Fruit fly (Drosophila melanogaster) whole organism, adult: Measurements from ENCODE around the gene VhaM9.7-b.

Source experiments
- CG11617 ChIP-seq: fragments of 200-800 bp; sonication (Bioruptor generic); optimal IDR thresholded peaks from 2 replicates; lab custom pipeline; 2017; ENCODE audit warnings: mild to moderate bottlenecking, missing biosample characterization, missing genetic modification reagents, missing genetic modification characterization
- CG12768 ChIP-seq: fragments of 200-800 bp; sonication (Bioruptor generic); optimal IDR thresholded peaks from 2 replicates; lab custom pipeline; 2017; ENCODE audit warnings: missing biosample characterization, missing genetic modification characterization, mild to moderate bottlenecking, moderate library complexity, missing genetic modification reagents
- CG14711 ChIP-seq: fragments of 200-800 bp; sonication (Bioruptor generic); optimal IDR thresholded peaks from 2 replicates; lab custom pipeline; 2018; ENCODE audit warnings: missing biosample characterization, mild to moderate bottlenecking, missing genetic modification characterization, moderate library complexity
- CG1620 ChIP-seq: fragments of 200-800 bp; sonication (Bioruptor generic); optimal IDR thresholded peaks from 2 replicates; lab custom pipeline; 2016; ENCODE audit warnings: missing biosample characterization, missing genetic modification characterization
- CG33017 ChIP-seq: fragments of 200-800 bp; sonication (Bioruptor generic); optimal IDR thresholded peaks from 2 replicates; lab custom pipeline; 2018; ENCODE audit warnings: missing biosample characterization, mild to moderate bottlenecking, missing genetic modification characterization, moderate library complexity
- CG5204 ChIP-seq: fragments of 200-800 bp; sonication (Bioruptor generic); optimal IDR thresholded peaks from 2 replicates; lab custom pipeline; 2016; ENCODE audit warnings: missing biosample characterization, missing genetic modification characterization
- CG7045 ChIP-seq: fragments of 200-800 bp; sonication (Bioruptor generic); optimal IDR thresholded peaks from 2 replicates; lab custom pipeline; 2017; ENCODE audit warnings: missing biosample characterization, mild to moderate bottlenecking, missing genetic modification characterization
- CG7101 ChIP-seq: fragments of 200-800 bp; sonication (Bioruptor generic); optimal IDR thresholded peaks from 2 replicates; lab custom pipeline; 2018; ENCODE audit warnings: missing biosample characterization, mild to moderate bottlenecking, missing genetic modification characterization, moderate library complexity
- Clk ChIP-seq: fragments of 200-800 bp; sonication (Bioruptor generic); optimal IDR thresholded peaks from 2 replicates; lab custom pipeline; 2017; ENCODE audit warnings: missing biosample characterization, missing genetic modification characterization
- Crg-1 ChIP-seq: fragments of 200-800 bp; sonication (Bioruptor generic); optimal IDR thresholded peaks from 2 replicates; lab custom pipeline; 2016; ENCODE audit warnings: missing biosample characterization, missing genetic modification characterization
- Hr96 ChIP-seq: fragments of 200-800 bp; sonication (Bioruptor generic); optimal IDR thresholded peaks from 2 replicates; lab custom pipeline; 2016; ENCODE audit warnings: missing biosample characterization, missing genetic modification characterization
- Mnt ChIP-seq: fragments of 200-800 bp; sonication (Bioruptor generic); optimal IDR thresholded peaks from 2 replicates; lab custom pipeline; 2016; ENCODE audit warnings: missing biosample characterization, mild to moderate bottlenecking, missing genetic modification characterization
- bab1 ChIP-seq: fragments of 200-800 bp; sonication (Bioruptor generic); optimal IDR thresholded peaks from 3 replicates; lab custom pipeline; 2019; ENCODE audit warnings: missing biosample characterization, mild to moderate bottlenecking, missing genetic modification characterization, moderate library complexity
- cic ChIP-seq: fragments of 200-800 bp; sonication (Bioruptor generic); optimal IDR thresholded peaks from 2 replicates; lab custom pipeline; 2017; ENCODE audit warnings: missing biosample characterization, mild to moderate bottlenecking, missing genetic modification characterization, moderate library complexity
- cnc ChIP-seq, 2 experiments: fragments of >200 bp; optimal IDR thresholded peaks; 2 replicates each; lab custom pipeline; 2017
- kay ChIP-seq: fragments of 200-800 bp; sonication (Bioruptor generic); peaks from one replicate; lab custom pipeline; 2016; ENCODE audit warnings: missing biosample characterization, missing genetic modification characterization, borderline replicate concordance
- ovo ChIP-seq: fragments of 200-800 bp; sonication (Bioruptor generic); optimal IDR thresholded peaks from 2 replicates; lab custom pipeline; 2016; ENCODE audit warnings: missing biosample characterization, missing genetic modification characterization
- pad ChIP-seq: fragments of 200-800 bp; sonication (Bioruptor generic); optimal IDR thresholded peaks from 3 replicates; lab custom pipeline; 2017; ENCODE audit warnings: missing biosample characterization, missing genetic modification characterization, mild to moderate bottlenecking, moderate library complexity, missing genetic modification reagents
- tj ChIP-seq: fragments of 200-800 bp; sonication (Bioruptor generic); optimal IDR thresholded peaks from 3 replicates; lab custom pipeline; 2017; ENCODE audit warnings: missing biosample characterization, mild to moderate bottlenecking, missing genetic modification characterization, moderate library complexity
- toe ChIP-seq: fragments of 200-800 bp; sonication (Bioruptor generic); optimal IDR thresholded peaks from 2 replicates; lab custom pipeline; 2016; ENCODE audit warnings: missing biosample characterization, missing genetic modification characterization

Gene VhaM9.7-b

DNA sequence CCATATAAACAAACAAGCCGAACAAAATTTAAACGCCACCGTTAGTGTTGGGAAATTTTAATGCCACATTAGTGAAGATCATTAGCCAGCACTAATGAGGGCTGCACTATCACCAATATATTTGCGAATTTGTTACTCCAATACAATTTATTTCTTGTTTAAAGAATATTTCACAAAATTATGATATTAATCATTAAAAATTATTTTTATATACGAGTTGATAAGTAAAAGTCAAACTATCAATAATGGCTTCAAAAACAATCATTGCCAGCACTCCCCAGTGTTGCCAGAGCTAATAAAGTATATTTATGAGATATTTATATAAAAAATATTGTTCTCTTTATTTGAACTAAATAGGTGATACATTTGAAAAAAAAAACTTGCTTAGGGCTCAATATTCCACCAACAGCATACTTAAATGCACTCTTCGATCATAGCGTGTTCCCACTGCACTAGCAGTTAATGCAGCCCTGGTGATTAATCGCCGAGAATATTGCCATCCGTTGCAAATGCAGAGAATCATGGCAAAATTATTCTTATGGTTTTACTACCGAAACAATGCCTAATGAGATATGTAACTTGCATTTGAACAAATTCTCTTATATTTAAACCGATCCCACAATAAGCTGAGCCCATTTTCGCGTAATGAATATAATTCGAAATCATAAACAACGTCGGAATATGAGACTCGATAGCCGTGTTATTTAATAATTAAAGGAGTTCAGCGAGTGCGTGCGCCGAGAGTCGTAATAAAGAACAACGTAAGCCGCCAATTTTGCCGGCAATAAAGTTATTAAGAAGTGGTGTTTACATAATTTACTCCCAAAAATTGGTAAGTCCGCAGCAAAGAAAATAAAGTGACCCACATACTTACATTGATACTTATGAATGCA lies 23.6 kb upstream of the VhaM9.7-b start, which contains the start of the genes SAK and Cdk12:
SAK (minus strand) TSS at position 65 of the 893 bp plus-strand sequence.
Cdk12 (plus strand) TSS at position 484 of the 893 bp plus-strand sequence.
- TF ChIP-seq CG7101 (tag; lab: Kevin White, UChicago) (peak; percentile 92), tj (peak; percentile 75), CG11617 (GFP tag; lab: Kevin White, UChicago) (peak; percentile 95), kay (peak; percentile 86), CG7045 (GFP tag; lab: Kevin White, UChicago) (peak; percentile 94), cic (GFP tag; lab: Kevin White, UChicago) (peak; percentile 59), CG14711 (tag; lab: Kevin White, UChicago) (peak; percentile 83), pad (peak; percentile 82), bab1 (GFP tag; lab: Kevin White, UChicago) (peak; percentile 91), Hr96 (GFP tag; lab: Kevin White, UChicago) (peak; percentile 74), CG5204 (GFP tag; lab: Kevin White, UChicago) (peak; percentile 84), toe (GFP tag; lab: Kevin White, UChicago) (peak; percentile 85), Mnt (GFP tag; lab: Kevin White, UChicago) (peak; percentile 58), CG33017 (tag; lab: Kevin White, UChicago) (peak; percentile 89), CG12768 (GFP tag; lab: Kevin White, UChicago) (peak; percentile 93), CG1620 (peak; percentile 60), ovo (GFP tag; lab: Kevin White, UChicago) (peak; percentile 86), Clk (GFP tag; lab: Kevin White, UChicago) (peak; percentile 70), Crg-1 (peak; percentile 84), cnc (optimal IDR thresholded peaks at IDR 0.05; lab: Kevin White, UChicago) (no peak)

DNA sequence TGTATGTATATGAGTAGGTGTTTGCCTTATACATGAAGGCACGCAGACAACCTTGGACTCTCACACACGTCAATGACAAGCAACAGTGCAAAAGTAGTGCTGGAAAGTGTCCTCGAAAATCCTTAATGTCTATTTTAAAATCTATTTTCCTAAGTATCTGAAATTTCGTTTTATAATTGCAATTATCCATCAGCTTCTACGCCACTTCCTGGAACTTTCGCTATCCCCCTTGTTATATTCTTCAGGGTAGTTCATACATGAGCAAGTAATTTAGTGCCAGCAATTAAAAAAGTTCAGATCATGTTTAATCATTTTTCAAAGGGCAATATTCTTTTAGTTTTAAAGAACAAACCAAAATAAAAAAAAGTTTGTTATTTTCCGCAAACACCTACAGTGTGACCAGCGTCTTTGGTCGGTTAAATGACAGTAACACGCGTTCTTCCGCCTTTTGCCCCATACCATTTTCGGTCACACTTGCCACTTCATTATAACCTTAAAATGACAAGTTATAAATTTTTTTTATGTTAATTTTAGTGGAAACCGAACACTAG lies 22.9 kb upstream of the VhaM9.7-b start:
- TF ChIP-seq Clk (GFP tag; lab: Kevin White, UChicago) (no peak), kay (peak; percentile 88), Mnt (GFP tag; lab: Kevin White, UChicago) (peak; percentile 27), Hr96 (GFP tag; lab: Kevin White, UChicago) (peak; percentile 39), CG7101 (tag; lab: Kevin White, UChicago) (peak; percentile 65), bab1 (GFP tag; lab: Kevin White, UChicago) (peak; percentile 25), ovo (GFP tag; lab: Kevin White, UChicago) (no peak), pad (peak; percentile 25), CG33017 (tag; lab: Kevin White, UChicago) (no peak), cic (GFP tag; lab: Kevin White, UChicago) (peak; percentile 28), CG11617 (GFP tag; lab: Kevin White, UChicago) (peak; percentile 19), toe (GFP tag; lab: Kevin White, UChicago) (no peak), Crg-1 (peak; percentile 46), CG12768 (GFP tag; lab: Kevin White, UChicago) (peak; percentile 45), CG14711 (tag; lab: Kevin White, UChicago) (peak; percentile 47)

DNA sequence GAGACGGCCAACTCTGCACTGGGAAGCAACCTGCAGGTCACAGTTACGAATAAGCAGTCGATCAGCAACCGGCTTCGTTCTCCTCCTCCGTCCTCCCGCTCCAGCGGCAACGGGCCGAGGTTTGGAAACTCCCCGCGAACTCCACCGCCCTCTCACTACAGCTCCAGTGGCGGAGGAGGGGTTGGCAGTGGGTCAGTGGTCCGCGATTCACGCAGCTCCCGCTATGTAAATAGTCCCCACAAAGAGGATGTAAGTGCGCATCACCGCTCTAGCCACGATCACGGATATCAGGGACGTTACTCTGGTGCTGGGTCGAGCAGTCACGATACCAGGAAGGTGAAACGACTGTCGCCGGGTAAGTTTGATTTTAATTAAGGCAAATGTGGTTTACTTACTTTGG lies 21.3 kb upstream of the VhaM9.7-b start:
- TF ChIP-seq Crg-1 (no peak), CG12768 (GFP tag; lab: Kevin White, UChicago) (no peak), CG7101 (tag; lab: Kevin White, UChicago) (no peak)

DNA sequence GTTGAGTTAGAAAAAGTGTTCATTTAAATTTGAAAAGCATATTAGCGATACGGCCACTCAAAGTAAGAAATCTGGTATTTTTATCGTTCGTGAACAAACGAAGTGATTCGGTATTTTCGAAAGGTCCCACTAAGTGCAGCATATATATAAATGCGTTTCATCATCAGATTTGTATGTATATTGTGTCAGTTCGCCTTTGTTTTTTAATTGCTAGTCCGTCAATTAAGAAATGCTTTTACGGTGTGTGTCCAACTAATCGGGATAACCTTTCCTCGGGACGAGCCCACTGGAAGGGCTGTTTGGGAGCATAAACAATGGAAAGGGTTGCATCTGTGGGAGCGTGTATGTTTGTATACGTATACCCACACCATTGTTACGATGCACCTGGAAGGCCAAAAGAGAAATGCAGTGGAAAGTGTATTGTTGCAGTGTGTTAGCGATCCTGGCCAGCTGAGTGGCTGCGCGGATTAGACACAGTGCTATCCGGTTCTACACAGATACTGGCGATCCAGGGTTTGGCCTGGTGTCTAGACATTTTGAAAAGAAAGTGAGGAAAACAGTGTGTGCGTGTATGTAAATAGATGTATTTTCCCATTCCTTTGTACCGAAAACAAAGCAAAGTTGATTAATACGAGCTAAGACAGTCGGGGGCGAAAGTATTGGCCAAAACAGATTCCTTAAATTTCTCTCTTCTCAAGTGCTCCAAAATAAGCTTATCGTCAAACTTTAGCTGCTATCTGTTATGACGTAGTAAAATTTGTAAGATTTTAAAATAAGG lies 16.4 kb upstream of the VhaM9.7-b start, which contains the start of gene CG7611:
CG7611 (plus strand) TSS at position 128 of the 778 bp plus-strand sequence.
- no peak for TF ChIP-seq cic (GFP tag; lab: Kevin White, UChicago)
- TF ChIP-seq tj = no peak
- TF ChIP-seq CG12768 (GFP tag; lab: Kevin White, UChicago) = no peak
- no peak for TF ChIP-seq toe (GFP tag; lab: Kevin White, UChicago)
- no peak for TF ChIP-seq CG7101 (tag; lab: Kevin White, UChicago)

DNA sequence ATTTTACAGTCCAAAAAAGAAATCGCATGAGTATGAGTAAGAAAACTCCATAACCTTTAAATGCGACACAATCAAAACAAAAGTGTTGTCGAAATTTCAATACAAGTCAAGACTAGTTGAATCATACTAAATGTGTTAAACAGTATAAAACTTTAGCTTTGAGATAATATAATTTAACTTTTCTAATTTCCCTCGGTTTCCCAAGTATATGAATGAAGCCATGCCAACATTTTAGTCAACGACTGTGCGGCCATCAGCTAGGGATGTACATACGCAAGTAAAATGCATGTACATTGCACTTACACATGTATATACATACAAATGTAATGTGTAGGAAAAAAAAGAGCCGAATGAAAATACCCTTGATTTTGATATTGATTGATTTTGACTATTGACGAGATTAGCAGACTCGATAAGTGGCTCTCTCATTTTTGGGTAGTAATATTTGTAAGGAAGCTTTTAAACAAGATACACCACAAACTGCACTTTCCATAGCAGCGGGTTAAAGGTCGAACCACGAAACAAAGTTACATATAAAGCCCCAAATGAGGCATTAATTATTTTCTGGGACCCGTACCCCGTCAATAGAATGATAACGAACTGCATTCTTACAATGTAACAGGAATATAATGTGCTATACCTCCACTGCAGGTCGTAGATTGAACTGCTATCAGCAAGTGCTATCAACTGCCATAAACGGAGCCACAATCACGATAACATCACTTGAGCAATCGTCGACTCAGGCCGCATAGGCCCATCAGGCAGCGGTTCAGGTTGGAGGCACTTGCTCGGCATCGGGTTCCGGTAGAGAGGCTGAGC lies 15.4 kb upstream of the VhaM9.7-b start:
- TF ChIP-seq CG5204 (GFP tag; lab: Kevin White, UChicago) = no peak
- TF ChIP-seq kay = no peak
- TF ChIP-seq tj = no peak
- peak; percentile 18 for TF ChIP-seq CG12768 (GFP tag; lab: Kevin White, UChicago)
- peak; percentile 31 for TF ChIP-seq Crg-1
- peak; percentile 1 for TF ChIP-seq Clk (GFP tag; lab: Kevin White, UChicago)
- peak; percentile 2 for TF ChIP-seq cic (GFP tag; lab: Kevin White, UChicago)
- peak; percentile 18 for TF ChIP-seq CG1620
- TF ChIP-seq cnc (optimal IDR thresholded peaks at IDR 0.05; lab: Kevin White, UChicago) = no peak
- peak; percentile 39 for TF ChIP-seq CG11617 (GFP tag; lab: Kevin White, UChicago)
- TF ChIP-seq bab1 (GFP tag; lab: Kevin White, UChicago) = peak; percentile 4
- TF ChIP-seq ovo (GFP tag; lab: Kevin White, UChicago) = no peak
- peak; percentile 19 for TF ChIP-seq Mnt (GFP tag; lab: Kevin White, UChicago)
- TF ChIP-seq CG7045 (GFP tag; lab: Kevin White, UChicago) = peak; percentile 24
- peak; percentile 42 for TF ChIP-seq CG7101 (tag; lab: Kevin White, UChicago)
- TF ChIP-seq CG33017 (tag; lab: Kevin White, UChicago) = no peak
- TF ChIP-seq toe (GFP tag; lab: Kevin White, UChicago) = no peak
